Worm (Caenorhabditis elegans): ENCODE data around the gene fbxb-85.

DNA sequence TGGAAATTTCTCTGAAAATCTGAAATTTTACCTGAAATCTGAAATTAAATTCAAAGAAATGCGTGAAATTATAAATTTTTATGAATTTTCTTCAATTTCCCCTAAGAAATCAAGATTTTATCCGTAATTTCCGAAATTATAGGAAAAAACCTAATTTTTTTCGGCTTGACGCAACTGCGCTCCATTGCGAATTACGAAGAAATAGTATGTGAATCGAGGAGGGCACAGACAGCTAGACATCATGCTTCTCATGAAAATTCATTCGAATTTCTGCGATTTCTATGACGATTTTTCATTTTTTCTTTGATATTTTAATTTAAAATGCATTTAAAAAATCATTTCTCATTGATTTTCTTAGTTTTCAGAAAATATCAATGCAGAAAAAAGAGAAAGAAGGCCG, 33.2 kb upstream of the fbxb-85 start:
- no peak for TF ChIP-seq tbx-2 (tag; optimal IDR thresholded peaks at IDR 0.05)
- TF ChIP-seq ceh-45 (GFP tag; IDR thresholded peaks at IDR 0.05): no peak
- no peak for TF ChIP-seq elt-2 (tag; optimal IDR thresholded peaks at IDR 0.05)
- TF ChIP-seq hlh-8 (tag; optimal IDR thresholded peaks at IDR 0.05): no peak
- no peak for TF ChIP-seq ama-1 (optimal IDR thresholded peaks at IDR 0.05)
- TF ChIP-seq lin-11 (tag; optimal IDR thresholded peaks at IDR 0.05): no peak
- TF ChIP-seq ceh-30 (tag; optimal IDR thresholded peaks at IDR 0.05): no peak
- TF ChIP-seq ceh-22 (tag; optimal IDR thresholded peaks at IDR 0.05): no peak
